Worm (Caenorhabditis elegans): ENCODE measurements around the gene ZK1058.3.

Gene ZK1058.3

ce11 chrIII:3898850-3899249 lies 19.8 kb upstream of the ZK1058.3 start (continued):
- TF ChIP-seq Y55F3AM.14 (GFP tag; optimal IDR thresholded peaks at IDR 0.05) (no peak), ztf-11 (tag; optimal IDR thresholded peaks at IDR 0.05) (no peak), R02D3.7 (tag; optimal IDR thresholded peaks at IDR 0.05) (no peak), mdl-1 (tag; optimal IDR thresholded peaks at IDR 0.05) (no peak), blmp-1 (tag; optimal IDR thresholded peaks at IDR 0.05; ENCODE audit: insufficient read depth) (no peak), egl-27 (tag; optimal IDR thresholded peaks at IDR 0.05) (no peak)

- TF ChIP-seq alr-1 (tag; optimal IDR thresholded peaks at IDR 0.05) (no peak), R02D3.7 (tag; optimal IDR thresholded peaks at IDR 0.05) (no peak), peb-1 (tag; optimal IDR thresholded peaks at IDR 0.05) (no peak), ama-1 (optimal IDR thresholded peaks at IDR 0.05) (no peak), ZK546.5 (tag; optimal IDR thresholded peaks at IDR 0.05) (no peak), unc-62 (GFP tag; optimal IDR thresholded peaks at IDR 0.05) (no peak), nhr-237 (tag; optimal IDR thresholded peaks at IDR 0.05) (no peak), mdl-1 (tag; optimal IDR thresholded peaks at IDR 0.05) (no peak), snpc-4 (tag; optimal IDR thresholded peaks at IDR 0.05) (no peak), blmp-1 (tag; optimal IDR thresholded peaks at IDR 0.05; ENCODE audit: insufficient read depth) (no peak), sem-4 (tag; optimal IDR thresholded peaks at IDR 0.05) (no peak), nhr-23 (tag; optimal IDR thresholded peaks at IDR 0.05) (no peak), nhr-10 (tag; optimal IDR thresholded peaks at IDR 0.05) (no peak), mab-5 (tag; optimal IDR thresholded peaks at IDR 0.05) (no peak), lin-11 (tag; optimal IDR thresholded peaks at IDR 0.05) (no peak), F13H6.1 (tag; optimal IDR thresholded peaks at IDR 0.05) (no peak), nhr-12 (tag; optimal IDR thresholded peaks at IDR 0.05) (no peak), elt-1 (tag; optimal IDR thresholded peaks at IDR 0.05) (no peak)
Measured at ce11 chrIII:3901542-3901941, 17.1 kb upstream of the ZK1058.3 start, which contains the start of gene tir-1. Gene tir-1 (minus strand): TSS chrIII:3901642.

- TF ChIP-seq unc-62 (GFP tag; optimal IDR thresholded peaks at IDR 0.05), result no peak
- TF ChIP-seq lin-13 (GFP tag; optimal IDR thresholded peaks at IDR 0.05), result no peak
- TF ChIP-seq ceh-16 (tag; optimal IDR thresholded peaks at IDR 0.05), result no peak
- TF ChIP-seq nhr-25 (tag; optimal IDR thresholded peaks at IDR 0.05), result peak; percentile 17
- no peak for TF ChIP-seq alr-1 (tag; optimal IDR thresholded peaks at IDR 0.05)
- TF ChIP-seq ama-1 (optimal IDR thresholded peaks at IDR 0.05), result peak; percentile 71
- no peak for TF ChIP-seq nhr-129 (tag; optimal IDR thresholded peaks at IDR 0.05)
- TF ChIP-seq lsy-2 (tag; optimal IDR thresholded peaks at IDR 0.05), result peak in 1 of 2 experiments; percentile 36
- TF ChIP-seq mbf-1 (tag; optimal IDR thresholded peaks at IDR 0.05), result no peak
- TF ChIP-seq ztf-4 (tag; optimal IDR thresholded peaks at IDR 0.05), result no peak
Measured at ce11 chrIII:3902588-3903325, 15.9 kb upstream of the ZK1058.3 start.

- no peak for TF ChIP-seq snpc-4 (tag; optimal IDR thresholded peaks at IDR 0.05)
- TF ChIP-seq mbf-1 (tag; optimal IDR thresholded peaks at IDR 0.05), result no peak
- TF ChIP-seq C34F6.9 (tag; optimal IDR thresholded peaks at IDR 0.05), result no peak
- no peak for TF ChIP-seq nhr-129 (tag; optimal IDR thresholded peaks at IDR 0.05)
- no peak for TF ChIP-seq nhr-12 (tag; optimal IDR thresholded peaks at IDR 0.05)
- no peak for TF ChIP-seq ZK546.5 (tag; optimal IDR thresholded peaks at IDR 0.05)
- TF ChIP-seq elt-1 (tag; optimal IDR thresholded peaks at IDR 0.05), result no peak
- TF ChIP-seq egl-27 (tag; optimal IDR thresholded peaks at IDR 0.05), result no peak
- no peak for TF ChIP-seq elt-3 (tag; optimal IDR thresholded peaks at IDR 0.05)
- TF ChIP-seq F13H6.1 (tag; optimal IDR thresholded peaks at IDR 0.05), result no peak
Measured at ce11 chrIII:3906481-3906880, 12.2 kb upstream of the ZK1058.3 start.

- TF ChIP-seq mdl-1 (tag; optimal IDR thresholded peaks at IDR 0.05) (no peak), R02D3.7 (tag; optimal IDR thresholded peaks at IDR 0.05) (no peak), crh-2 (tag; optimal IDR thresholded peaks at IDR 0.05) (no peak), unc-55 (GFP tag; optimal IDR thresholded peaks at IDR 0.05) (no peak), nhr-10 (tag; optimal IDR thresholded peaks at IDR 0.05) (no peak), Y55F3AM.14 (GFP tag; optimal IDR thresholded peaks at IDR 0.05) (no peak), lin-39 (tag; optimal IDR thresholded peaks at IDR 0.05) (no peak), aly-2 (tag; optimal IDR thresholded peaks at IDR 0.05) (no peak), sma-3 (GFP tag; optimal IDR thresholded peaks at IDR 0.05) (no peak), zag-1 (tag; optimal IDR thresholded peaks at IDR 0.05) (no peak), alr-1 (tag; optimal IDR thresholded peaks at IDR 0.05) (no peak), sma-9 (GFP tag; optimal IDR thresholded peaks at IDR 0.05) (no peak), sma-9 (tag; optimal IDR thresholded peaks at IDR 0.05) (no peak), ZK546.5 (tag; optimal IDR thresholded peaks at IDR 0.05) (no peak), unc-62 (GFP tag; optimal IDR thresholded peaks at IDR 0.05) (no peak)
Measured at ce11 chrIII:3907587-3907986, 11.1 kb upstream of the ZK1058.3 start, which contains the start of gene mmcm-1. Gene mmcm-1 (minus strand): TSS chrIII:3907687.

All from whole organism, L2 larva.